Worm (Caenorhabditis elegans) whole organism, late embryonic: Measurements from ENCODE around the gene T02C1.2.

Source experiments
- ama-1 ChIP-seq: fragments of 150-350 bp; optimal IDR thresholded peaks from 2 replicates; lab custom pipeline; 2014
- eyg-1 ChIP-seq: sonication (generic microtip); optimal IDR thresholded peaks from 2 replicates; lab custom pipeline; 2016; ENCODE audit warnings: missing genotype, missing genetic modification characterization, missing compliant biosample characterization
- gmeb-2 ChIP-seq: sonication (generic microtip); optimal IDR thresholded peaks from 2 replicates; lab custom pipeline; 2016; ENCODE audit warnings: missing genetic modification characterization, inconsistent platforms, missing compliant biosample characterization
- mec-3 ChIP-seq: sonication (generic microtip); optimal IDR thresholded peaks from 2 replicates; lab custom pipeline; 2016; ENCODE audit warnings: borderline replicate concordance, missing genetic modification characterization, missing compliant biosample characterization
- pax-1 ChIP-seq: fragments of 150-350 bp; optimal IDR thresholded peaks from 2 replicates; lab custom pipeline; 2014; ENCODE audit warnings: missing biosample characterization, missing genetic modification characterization
- pha-4 ChIP-seq: fragments of 150-350 bp; optimal IDR thresholded peaks from 2 replicates; lab custom pipeline; 2018; ENCODE audit warnings: missing biosample characterization, missing genetic modification reagents, missing genetic modification characterization
- unc-55 ChIP-seq: sonication (generic microtip); optimal IDR thresholded peaks from 2 replicates; lab custom pipeline; 2017; ENCODE audit warnings: missing biosample characterization, missing genetic modification reagents, missing genetic modification characterization

ce11 chrIII:9256961-9257360 is 6.1 kb downstream of the T02C1.2 start, which contains the start of gene M01A8.1:
- no peak for TF ChIP-seq unc-55 (GFP tag; lab: Kevin White, UChicago)
- TF ChIP-seq mec-3 (tag; lab: Kevin White, UChicago): no peak
- no peak for TF ChIP-seq eyg-1 (tag; lab: Kevin White, UChicago)
- TF ChIP-seq gmeb-2: no peak
- TF ChIP-seq ama-1 (lab: Kevin White, UChicago): no peak
- no peak for TF ChIP-seq pax-1
- no peak for TF ChIP-seq pha-4 (tag; lab: Kevin White, UChicago)
